Worm (Caenorhabditis elegans) whole organism, L1 larva: ENCODE measurements around the gene swm-1.
A peak's percentile ranks its signal among the peaks of the same experiment; 100 is the strongest.

Source experiments
- C04F5.9 ChIP-seq: sonication (generic microtip); optimal IDR thresholded peaks from 2 replicates; lab custom pipeline; 2016; ENCODE audit warnings: missing genetic modification characterization, missing compliant biosample characterization
- F16B12.6 ChIP-seq: fragments of 150-350 bp; optimal IDR thresholded peaks from 2 replicates; lab custom pipeline; 2014; ENCODE audit warnings: missing biosample characterization, missing genetic modification characterization
- alr-1 ChIP-seq: fragments of 200-800 bp; sonication (Bioruptor generic); optimal IDR thresholded peaks from 2 replicates; lab custom pipeline; 2018; ENCODE audit warnings: borderline replicate concordance, mild to moderate bottlenecking, missing genetic modification characterization, missing compliant biosample characterization
- aly-2 ChIP-seq: fragments of 150-350 bp; optimal IDR thresholded peaks from 2 replicates; lab custom pipeline; 2014; ENCODE audit warnings: missing biosample characterization, missing genetic modification characterization
- ama-1 ChIP-seq: fragments of 150-350 bp; optimal IDR thresholded peaks from 2 replicates; lab custom pipeline; 2014
- blmp-1 ChIP-seq: fragments of 150-350 bp; optimal IDR thresholded peaks from 2 replicates; lab custom pipeline; 2014; ENCODE audit warnings: missing biosample characterization, missing genetic modification characterization
- ceh-63 ChIP-seq: fragments of 200-800 bp; sonication (Bioruptor generic); optimal IDR thresholded peaks from 2 replicates; lab custom pipeline; 2018; ENCODE audit warnings: mild to moderate bottlenecking, missing genetic modification characterization, missing compliant biosample characterization
- dpl-1 ChIP-seq, 3 experiments: fragments of 150-350 bp in 2 of 3; sonication (generic microtip) in 1 of 3; optimal IDR thresholded peaks; 2 replicates each; lab custom pipeline; 2014 to 2017; ENCODE audit warnings: missing biosample characterization in 3 of 3, missing genetic modification characterization in 3 of 3, missing genetic modification reagents in 3 of 3
- elt-3 ChIP-seq, 6 experiments: fragments of 150-350 bp in 1 of 6; sonication (generic microtip); optimal IDR thresholded peaks; 2 replicates each; lab custom pipeline; 2017 to 2018; ENCODE audit warnings: missing biosample characterization in 6 of 6, missing genetic modification characterization in 6 of 6, inconsistent platforms in 1 of 6
- fkh-10 ChIP-seq: sonication (generic microtip); optimal IDR thresholded peaks from 2 replicates; lab custom pipeline; 2017; ENCODE audit warnings: missing biosample characterization, missing genetic modification reagents, missing genetic modification characterization
- irx-1 ChIP-seq: sonication (generic microtip); optimal IDR thresholded peaks from 2 replicates; lab custom pipeline; 2016; ENCODE audit warnings: missing genetic modification characterization, missing compliant biosample characterization
- isw-1 ChIP-seq: fragments of 200-800 bp; sonication (Bioruptor generic); IDR thresholded peaks from 2 replicates; pipeline ENCODE4 v1.3.6; 2022; ENCODE audit warnings: missing genetic modification characterization, missing compliant biosample characterization
- lin-13 ChIP-seq: fragments of 150-350 bp; optimal IDR thresholded peaks from 2 replicates; lab custom pipeline; 2014; ENCODE audit warnings: missing biosample characterization, missing genetic modification reagents, missing genetic modification characterization
- lin-14 ChIP-seq: fragments of 200-800 bp; sonication (Bioruptor generic); optimal IDR thresholded peaks from 2 replicates; lab custom pipeline; 2018; ENCODE audit warnings: mild to moderate bottlenecking, missing genetic modification characterization, moderate library complexity, missing compliant biosample characterization
- lin-35 ChIP-seq, 2 experiments: fragments of 150-350 bp; optimal IDR thresholded peaks; 2 replicates each; lab custom pipeline; 2014; ENCODE audit warnings: missing biosample characterization in 2 of 2, missing genetic modification characterization in 2 of 2, missing genetic modification reagents in 2 of 2
- lir-3 ChIP-seq: sonication (generic microtip); optimal IDR thresholded peaks from 2 replicates; lab custom pipeline; 2016; ENCODE audit warnings: mild to moderate bottlenecking, missing genetic modification characterization, moderate library complexity, missing compliant biosample characterization; ENCODE audit not compliant: poor library complexity
- mab-9 ChIP-seq: fragments of 200-800 bp; sonication (Bioruptor generic); IDR thresholded peaks from 2 replicates; pipeline ENCODE4 v1.3.6; 2022; ENCODE audit warnings: missing genetic modification reagents, missing genetic modification characterization, missing compliant biosample characterization
- mep-1 ChIP-seq: fragments of 150-350 bp; optimal IDR thresholded peaks from 2 replicates; lab custom pipeline; 2014; ENCODE audit warnings: missing biosample characterization, missing genetic modification characterization
- nhr-19 ChIP-seq: fragments of 200-800 bp; sonication (Bioruptor generic); conservative IDR thresholded peaks from 2 replicates; pipeline ENCODE4 v1.3.6; 2022; ENCODE audit warnings: missing genetic modification characterization, missing compliant biosample characterization
- nhr-84 ChIP-seq: sonication (generic microtip); optimal IDR thresholded peaks from 2 replicates; lab custom pipeline; 2017; ENCODE audit warnings: missing biosample characterization, missing genetic modification characterization
- nhr-85 ChIP-seq: sonication (generic microtip); peaks from one replicate; lab custom pipeline; 2016; ENCODE audit warnings: missing genetic modification characterization, inconsistent platforms, missing compliant biosample characterization
- nhr-90 ChIP-seq: sonication (generic microtip); optimal IDR thresholded peaks from 2 replicates; lab custom pipeline; 2016; ENCODE audit warnings: mild to moderate bottlenecking, missing genetic modification characterization, missing compliant biosample characterization; ENCODE audit not compliant: poor library complexity
- pax-3 ChIP-seq: fragments of 200-800 bp; sonication (Bioruptor generic); optimal IDR thresholded peaks from 2 replicates; lab custom pipeline; 2018; ENCODE audit warnings: mild to moderate bottlenecking, missing genetic modification characterization, moderate library complexity, missing compliant biosample characterization
- pqm-1 ChIP-seq: sonication (generic microtip); optimal IDR thresholded peaks from 3 replicates; lab custom pipeline; 2017; ENCODE audit warnings: missing biosample characterization, missing genetic modification characterization
- snpc-4 ChIP-seq: fragments of 150-350 bp; optimal IDR thresholded peaks from 2 replicates; lab custom pipeline; 2014; ENCODE audit warnings: missing biosample characterization, missing genetic modification characterization
- snu-23 ChIP-seq: sonication (generic microtip); optimal IDR thresholded peaks from 2 replicates; lab custom pipeline; 2016; ENCODE audit warnings: missing genetic modification characterization, missing compliant biosample characterization
- sptf-1 ChIP-seq: fragments of 150-350 bp; optimal IDR thresholded peaks from 2 replicates; lab custom pipeline; 2014; ENCODE audit warnings: missing biosample characterization, missing genetic modification characterization
- swsn-7 ChIP-seq: sonication (generic microtip); optimal IDR thresholded peaks from 2 replicates; lab custom pipeline; 2016; ENCODE audit warnings: missing genetic modification characterization, missing compliant biosample characterization
- unc-62 ChIP-seq: fragments of 150-350 bp; optimal IDR thresholded peaks from 2 replicates; lab custom pipeline; 2014; ENCODE audit warnings: missing biosample characterization, missing genetic modification reagents, missing genetic modification characterization
- unc-86 ChIP-seq: sonication (generic microtip); optimal IDR thresholded peaks from 2 replicates; lab custom pipeline; 2016; ENCODE audit warnings: missing genetic modification characterization, missing compliant biosample characterization
- zag-1 ChIP-seq: fragments of 150-350 bp; optimal IDR thresholded peaks from 2 replicates; lab custom pipeline; 2014; ENCODE audit warnings: missing biosample characterization, missing genetic modification characterization
- zip-4 ChIP-seq: fragments of 200-800 bp; sonication (Bioruptor generic); optimal IDR thresholded peaks from 2 replicates; lab custom pipeline; 2018; ENCODE audit warnings: mild to moderate bottlenecking, missing genetic modification characterization, moderate library complexity, missing compliant biosample characterization
- ztf-11 ChIP-seq, 2 experiments: sonication (generic microtip); optimal IDR thresholded peaks; 2 replicates each; lab custom pipeline; 2016 to 2017; ENCODE audit warnings: missing genetic modification characterization in 2 of 2, missing biosample characterization in 1 of 2, missing compliant biosample characterization in 1 of 2
- ztf-4 ChIP-seq: fragments of 150-350 bp; optimal IDR thresholded peaks from 2 replicates; lab custom pipeline; 2014; ENCODE audit warnings: missing biosample characterization, missing genetic modification characterization

swm-1 gene

ce11 chrV:9094060-9094628 is 39.5 kb upstream of the swm-1 start (continued):
- TF ChIP-seq unc-86 (tag; lab: Kevin White, UChicago): no peak
- peak; percentile 89 for TF ChIP-seq snu-23 (GFP tag; lab: Kevin White, UChicago)
- TF ChIP-seq isw-1 (GFP tag; lab: Robert Waterston, UW): no peak

- TF ChIP-seq nhr-84 (tag; lab: Kevin White, UChicago) (no peak), lin-14 (peak; percentile 63)
Observed at ce11 chrV:9092209-9092608, 37.5 kb upstream of the swm-1 start, which contains the start of gene T27E4.1. T27E4.1 (plus strand) TSS chrV:9092345.

ce11 chrV:9090824-9091798 is 36.4 kb upstream of the swm-1 start:
- TF ChIP-seq snpc-4 (tag; lab: Kevin White, UChicago): peak; percentile 40

ce11 chrV:9088758-9089157 is 34.1 kb upstream of the swm-1 start:
- TF ChIP-seq ceh-63 (GFP tag; lab: Kevin White, UChicago) (no peak), mab-9 (GFP tag; lab: Robert Waterston, UW) (0 out of 2 replicates have a peak, but pooled peaks have one; percentile 8), ama-1 (lab: Kevin White, UChicago) (peak; percentile 76), nhr-85 (tag; lab: Kevin White, UChicago) (peak; percentile 20), C04F5.9 (tag; lab: Kevin White, UChicago) (no peak), blmp-1 (no peak), fkh-10 (GFP tag; lab: Kevin White, UChicago) (no peak), irx-1 (tag; lab: Kevin White, UChicago) (no peak), unc-62 (GFP tag; lab: Kevin White, UChicago) (no peak), dpl-1 (GFP tag; optimal IDR thresholded peaks at IDR 0.05; lab: Kevin White, UChicago) (no peak), lin-13 (GFP tag; lab: Kevin White, UChicago) (no peak), swsn-7 (tag; lab: Kevin White, UChicago) (no peak), zip-4 (no peak), F16B12.6 (tag; lab: Kevin White, UChicago) (no peak), nhr-90 (tag; lab: Kevin White, UChicago) (no peak), ztf-11 (tag; optimal IDR thresholded peaks at IDR 0.05; lab: Kevin White, UChicago) (no peak), aly-2 (tag; lab: Kevin White, UChicago) (no peak), alr-1 (tag; lab: Kevin White, UChicago) (no peak), sptf-1 (tag; lab: Kevin White, UChicago) (no peak), nhr-19 (GFP tag; lab: Robert Waterston, UW) (no peak)

- TF ChIP-seq elt-3 (tag; optimal IDR thresholded peaks at IDR 0.05; lab: Kevin White, UChicago): peak in 2 of 6 experiments; percentile 24 to 28
- no peak for TF ChIP-seq ztf-4 (tag; lab: Kevin White, UChicago)
- TF ChIP-seq lin-35 (GFP tag; optimal IDR thresholded peaks at IDR 0.05; lab: Kevin White, UChicago): peak in 1 of 2 experiments; percentile 13
- no peak for TF ChIP-seq lir-3 (tag; lab: Kevin White, UChicago)
- peak; percentile 82 for TF ChIP-seq nhr-85 (tag; lab: Kevin White, UChicago)
- peak; percentile 26 for TF ChIP-seq mep-1 (tag; lab: Kevin White, UChicago)
- no peak for TF ChIP-seq pax-3 (tag; lab: Kevin White, UChicago)
- TF ChIP-seq zag-1 (tag; lab: Kevin White, UChicago): no peak
- TF ChIP-seq pqm-1 (tag; lab: Kevin White, UChicago): no peak
Observed at ce11 chrV:9085845-9086244, 31.2 kb upstream of the swm-1 start.
